Fruit fly (Drosophila melanogaster): ENCODE results near the gene Cnot4.

Cnot4 gene

dm6 chr2L:10379865-10380264 is 16.7 kb upstream of the Cnot4 start, which contains the start of gene gny:
TSS of gene gny (plus strand) at chr2L:10380103.
- TF ChIP-seq Myc (optimal IDR thresholded peaks at IDR 0.05) (no peak), insv (optimal IDR thresholded peaks at IDR 0.05) (no peak), h (optimal IDR thresholded peaks at IDR 0.05) (no peak), ttk (optimal IDR thresholded peaks at IDR 0.05) (no peak), psq (optimal IDR thresholded peaks at IDR 0.05) (no peak), Sin3A (optimal IDR thresholded peaks at IDR 0.05) (no peak)

- TF ChIP-seq Myc (optimal IDR thresholded peaks at IDR 0.05) (no peak), Sin3A (optimal IDR thresholded peaks at IDR 0.05) (no peak), insv (optimal IDR thresholded peaks at IDR 0.05) (no peak), psq (optimal IDR thresholded peaks at IDR 0.05) (no peak), h (optimal IDR thresholded peaks at IDR 0.05) (no peak), ttk (optimal IDR thresholded peaks at IDR 0.05) (no peak)
Observed at dm6 chr2L:10381890-10382450, 14.5 kb upstream of the Cnot4 start, which contains the start of gene CG5096. TSS of gene CG5096 (plus strand) at chr2L:10382263.

- TF ChIP-seq Sin3A (optimal IDR thresholded peaks at IDR 0.05), result no peak
- no peak for TF ChIP-seq insv (optimal IDR thresholded peaks at IDR 0.05)
- no peak for TF ChIP-seq ttk (optimal IDR thresholded peaks at IDR 0.05)
- TF ChIP-seq h (optimal IDR thresholded peaks at IDR 0.05), result no peak
- TF ChIP-seq psq (optimal IDR thresholded peaks at IDR 0.05), result no peak
- no peak for TF ChIP-seq Myc (optimal IDR thresholded peaks at IDR 0.05)
Observed at dm6 chr2L:10386208-10386805, 10.2 kb upstream of the Cnot4 start, which contains the start of the genes Cdk1 and mRpS7. TSS of gene Cdk1 (minus strand) at chr2L:10386262. TSS of gene mRpS7 (plus strand) at chr2L:10386662.

dm6 chr2L:10386824-10387223 is 9.7 kb upstream of the Cnot4 start:
- TF ChIP-seq h (optimal IDR thresholded peaks at IDR 0.05) (no peak), insv (optimal IDR thresholded peaks at IDR 0.05) (no peak), psq (optimal IDR thresholded peaks at IDR 0.05) (no peak), ttk (optimal IDR thresholded peaks at IDR 0.05) (no peak), Sin3A (optimal IDR thresholded peaks at IDR 0.05) (no peak), Myc (optimal IDR thresholded peaks at IDR 0.05) (no peak)

dm6 chr2L:10387869-10388726 is 8.4 kb upstream of the Cnot4 start, which contains the start of gene da:
TSS of gene da (plus strand) at chr2L:10388105.
- TF ChIP-seq psq (optimal IDR thresholded peaks at IDR 0.05), result no peak
- no peak for TF ChIP-seq Myc (optimal IDR thresholded peaks at IDR 0.05)
- no peak for TF ChIP-seq Sin3A (optimal IDR thresholded peaks at IDR 0.05)
- TF ChIP-seq h (optimal IDR thresholded peaks at IDR 0.05), result no peak
- no peak for TF ChIP-seq ttk (optimal IDR thresholded peaks at IDR 0.05)
- TF ChIP-seq insv (optimal IDR thresholded peaks at IDR 0.05), result no peak

- TF ChIP-seq ttk (optimal IDR thresholded peaks at IDR 0.05) (no peak), h (optimal IDR thresholded peaks at IDR 0.05) (no peak), Sin3A (optimal IDR thresholded peaks at IDR 0.05) (no peak), Myc (optimal IDR thresholded peaks at IDR 0.05) (no peak), insv (optimal IDR thresholded peaks at IDR 0.05) (no peak), psq (optimal IDR thresholded peaks at IDR 0.05) (no peak)
Observed at dm6 chr2L:10393467-10393866, 3.0 kb upstream of the Cnot4 start.

dm6 chr2L:10395035-10395434 is 1.5 kb upstream of the Cnot4 start:
- TF ChIP-seq Myc (optimal IDR thresholded peaks at IDR 0.05) (no peak), insv (optimal IDR thresholded peaks at IDR 0.05) (no peak), Sin3A (optimal IDR thresholded peaks at IDR 0.05) (no peak), psq (optimal IDR thresholded peaks at IDR 0.05) (no peak), ttk (optimal IDR thresholded peaks at IDR 0.05) (no peak), h (optimal IDR thresholded peaks at IDR 0.05) (no peak)

- TF ChIP-seq psq (optimal IDR thresholded peaks at IDR 0.05) (peak; percentile 52), insv (optimal IDR thresholded peaks at IDR 0.05) (no peak), Sin3A (optimal IDR thresholded peaks at IDR 0.05) (no peak), h (optimal IDR thresholded peaks at IDR 0.05) (no peak), Myc (optimal IDR thresholded peaks at IDR 0.05) (no peak), ttk (optimal IDR thresholded peaks at IDR 0.05) (no peak)
Observed at dm6 chr2L:10395642-10396487, 651 bp upstream of the Cnot4 start, which contains the start of gene Mdh1. TSS of gene Mdh1 (minus strand) at chr2L:10396332.

dm6 chr2L:10396877-10397587 is 516 bp downstream of the Cnot4 start:
- TF ChIP-seq h (optimal IDR thresholded peaks at IDR 0.05), result no peak
- no peak for TF ChIP-seq Sin3A (optimal IDR thresholded peaks at IDR 0.05)
- TF ChIP-seq ttk (optimal IDR thresholded peaks at IDR 0.05), result no peak

- no peak for TF ChIP-seq Myc (optimal IDR thresholded peaks at IDR 0.05)
- no peak for TF ChIP-seq insv (optimal IDR thresholded peaks at IDR 0.05)
- TF ChIP-seq h (optimal IDR thresholded peaks at IDR 0.05), result no peak
- TF ChIP-seq Sin3A (optimal IDR thresholded peaks at IDR 0.05), result no peak
- TF ChIP-seq psq (optimal IDR thresholded peaks at IDR 0.05), result no peak
- no peak for TF ChIP-seq ttk (optimal IDR thresholded peaks at IDR 0.05)
Observed at dm6 chr2L:10403803-10404315, 7.3 kb downstream of the Cnot4 start.
